Fruit fly (Drosophila melanogaster) Kc167 (cell line): ENCODE measurements around the gene CG13137.

ENCODE experiments used
- Myc ChIP-seq: fragments of >200 bp; optimal IDR thresholded peaks from 2 replicates; lab custom pipeline; 2017; ENCODE audit warnings: missing external identifiers
- insv ChIP-seq: fragments of >200 bp; optimal IDR thresholded peaks from 3 replicates; lab custom pipeline; 2018; ENCODE audit warnings: missing external identifiers

dm6 chr2L:10154395-10154794 is 18.1 kb upstream of the CG13137 start:
- TF ChIP-seq insv (lab: Kevin White, UChicago) (no peak), Myc (lab: Kevin White, UChicago) (no peak)
